Worm (Caenorhabditis elegans): Measurements from ENCODE around the gene pnk-4.

pnk-4 gene

ce11 chrX:5120196-5120595, 32.6 kb downstream of the pnk-4 start:
- TF ChIP-seq ztf-7 (tag; optimal IDR thresholded peaks at IDR 0.05) (no peak), F37D6.2 (tag; optimal IDR thresholded peaks at IDR 0.05) (no peak), pha-4 (GFP tag; IDR thresholded peaks at IDR 0.05) (no peak), pha-4 (tag; optimal IDR thresholded peaks at IDR 0.05) (no peak), pqm-1 (tag; optimal IDR thresholded peaks at IDR 0.05) (no peak), hlh-30 (tag; optimal IDR thresholded peaks at IDR 0.05; ENCODE audit: insufficient read depth) (peak; percentile 49), cey-2 (tag; optimal IDR thresholded peaks at IDR 0.05; ENCODE audit: borderline replicate concordance, insufficient read depth) (no peak), aha-1 (tag) (peak; percentile 75)

- TF ChIP-seq tag-97 (GFP tag; IDR thresholded peaks at IDR 0.05) (no peak), ces-1 (GFP tag; optimal IDR thresholded peaks at IDR 0.05) (no peak), mes-2 (tag; optimal IDR thresholded peaks at IDR 0.05; ENCODE audit: poor library complexity, severe bottlenecking) (peak; percentile 12), lin-15B (tag; optimal IDR thresholded peaks at IDR 0.05) (no peak), Y5F2A.4 (GFP tag; optimal IDR thresholded peaks at IDR 0.05) (no peak), ceh-20 (GFP tag; IDR thresholded peaks at IDR 0.05) (no peak), tra-1 (GFP tag; IDR thresholded peaks at IDR 0.05) (0 out of 2 replicates have a peak, but pooled peaks have one; percentile 7), mdl-1 (tag; optimal IDR thresholded peaks at IDR 0.05) (no peak), mep-1 (tag; optimal IDR thresholded peaks at IDR 0.05) (no peak), lin-29 (GFP tag; IDR thresholded peaks at IDR 0.05) (no peak), snpc-4 (tag; optimal IDR thresholded peaks at IDR 0.05) (no peak), unc-62 (GFP tag; optimal IDR thresholded peaks at IDR 0.05 in 1 of 2) (peak in 1 of 2 experiments; percentile 73), unc-62 (tag; optimal IDR thresholded peaks at IDR 0.05) (no peak), F37D6.2 (tag; optimal IDR thresholded peaks at IDR 0.05) (no peak), dpl-1 (GFP tag; optimal IDR thresholded peaks at IDR 0.05) (no peak), dmd-8 (GFP tag; IDR thresholded peaks at IDR 0.05) (no peak), unc-130 (GFP tag; optimal IDR thresholded peaks at IDR 0.05) (no peak), sdz-12 (GFP tag; optimal IDR thresholded peaks at IDR 0.05) (no peak), nhr-11 (tag; optimal IDR thresholded peaks at IDR 0.05) (no peak)
Observed at ce11 chrX:5120807-5121206, 33.2 kb downstream of the pnk-4 start.

DNA sequence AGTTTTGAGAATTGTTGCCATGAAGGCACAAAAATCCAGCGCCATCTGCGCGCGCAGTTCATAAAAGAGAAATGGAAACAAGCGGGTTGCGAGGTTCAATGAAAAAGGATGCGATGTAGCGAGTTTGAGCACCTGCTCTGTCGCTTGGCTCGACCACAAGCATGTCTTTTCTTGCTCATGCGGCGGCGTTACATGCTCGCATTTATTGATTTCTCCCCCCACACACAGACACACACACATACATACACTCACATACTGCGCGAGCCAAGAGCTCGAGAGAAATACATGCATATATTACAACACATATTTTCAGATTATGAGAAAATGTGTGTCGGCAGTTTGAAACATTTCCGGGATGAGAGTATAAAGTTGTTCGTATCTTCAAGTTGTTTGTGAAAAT, 34.1 kb downstream of the pnk-4 start:
- TF ChIP-seq hlh-30 (tag; optimal IDR thresholded peaks at IDR 0.05; ENCODE audit: insufficient read depth) (peak; percentile 78), dpl-1 (GFP tag; optimal IDR thresholded peaks at IDR 0.05) (no peak), vab-7 (GFP tag; IDR thresholded peaks at IDR 0.05) (0 out of 2 replicates have a peak, but pooled peaks have one; percentile 22), unc-62 (GFP tag; optimal IDR thresholded peaks at IDR 0.05 in 1 of 2) (peak in 1 of 2 experiments; percentile 98), unc-62 (tag; optimal IDR thresholded peaks at IDR 0.05) (no peak), nhr-11 (tag; optimal IDR thresholded peaks at IDR 0.05) (peak; percentile 55), egl-27 (tag; optimal IDR thresholded peaks at IDR 0.05) (no peak), duxl-1 (tag; optimal IDR thresholded peaks at IDR 0.05; ENCODE audit: poor library complexity) (no peak), mep-1 (tag; optimal IDR thresholded peaks at IDR 0.05) (peak; percentile 34), nhr-102 (tag; optimal IDR thresholded peaks at IDR 0.05) (no peak), rbr-2 (tag; optimal IDR thresholded peaks at IDR 0.05) (peak; percentile 21), lsy-2 (tag; optimal IDR thresholded peaks at IDR 0.05) (peak in 1 of 2 experiments; percentile 39), pha-4 (GFP tag; IDR thresholded peaks at IDR 0.05) (no peak), pha-4 (tag; optimal IDR thresholded peaks at IDR 0.05) (no peak), aha-1 (tag) (peak; percentile 91), egl-43 (GFP tag; IDR thresholded peaks at IDR 0.05) (peak; percentile 37; the same call in 1 of the 2 replicates), daf-16 (GFP tag; optimal IDR thresholded peaks at IDR 0.05) (no peak), daf-16 (tag; optimal IDR thresholded peaks at IDR 0.05) (no peak), nhr-77 (tag; optimal IDR thresholded peaks at IDR 0.05) (no peak), T26A8.4 (GFP tag; IDR thresholded peaks at IDR 0.05) (no peak), hmg-1.1 (GFP tag; IDR thresholded peaks at IDR 0.05) (peak; percentile 47; the same call in 1 of the 2 replicates), zip-11 (GFP tag; IDR thresholded peaks at IDR 0.05) (no peak), ceh-44 (GFP tag; IDR thresholded peaks at IDR 0.05) (no peak), ctbp-1 (GFP tag; IDR thresholded peaks at IDR 0.05) (0 out of 2 replicates have a peak, but pooled peaks have one; percentile 13)
